Fruit fly (Drosophila melanogaster): ENCODE measurements around the gene CG6048.

dm6 chrX:5995951-5996350, 43.6 kb downstream of the CG6048 start:
- TF ChIP-seq CG8301 (tag; optimal IDR thresholded peaks at IDR 0.05) = no peak
- no peak for TF ChIP-seq Pif1B (GFP tag; optimal IDR thresholded peaks at IDR 0.05)
- TF ChIP-seq CG10348 (GFP tag; IDR thresholded peaks at IDR 0.05) = no peak
- no peak for TF ChIP-seq Ets98B (GFP tag; IDR thresholded peaks at IDR 0.05)
- no peak for TF ChIP-seq Snoo (tag; optimal IDR thresholded peaks at IDR 0.05)

Measured in whole organism, pupa.